Fruit fly (Drosophila melanogaster) ovary, adult (tissue): ENCODE data around the gene Wnt5.
A peak's percentile ranks its signal among the peaks of the same experiment; 100 is the strongest.

Experiments
- CG17801 ChIP-seq: fragments of 200-800 bp; optimal IDR thresholded peaks from 2 replicates; lab custom pipeline; 2019; ENCODE audit warnings: missing biosample characterization, mild to moderate bottlenecking, missing genetic modification characterization, moderate library complexity; ENCODE audit not compliant: partially characterized antibody

The Wnt5 gene

dm6 chrX:18528166-18528733 lies 23.0 kb upstream of the Wnt5 start, which contains the start of the genes CG15042 and CG15047:
CG15042 (minus strand) TSS chrX:18528266.
CG15047 (plus strand) TSS chrX:18528683.
- TF ChIP-seq CG17801 (GFP tag; lab: Kevin White, UChicago) = no peak

DNA sequence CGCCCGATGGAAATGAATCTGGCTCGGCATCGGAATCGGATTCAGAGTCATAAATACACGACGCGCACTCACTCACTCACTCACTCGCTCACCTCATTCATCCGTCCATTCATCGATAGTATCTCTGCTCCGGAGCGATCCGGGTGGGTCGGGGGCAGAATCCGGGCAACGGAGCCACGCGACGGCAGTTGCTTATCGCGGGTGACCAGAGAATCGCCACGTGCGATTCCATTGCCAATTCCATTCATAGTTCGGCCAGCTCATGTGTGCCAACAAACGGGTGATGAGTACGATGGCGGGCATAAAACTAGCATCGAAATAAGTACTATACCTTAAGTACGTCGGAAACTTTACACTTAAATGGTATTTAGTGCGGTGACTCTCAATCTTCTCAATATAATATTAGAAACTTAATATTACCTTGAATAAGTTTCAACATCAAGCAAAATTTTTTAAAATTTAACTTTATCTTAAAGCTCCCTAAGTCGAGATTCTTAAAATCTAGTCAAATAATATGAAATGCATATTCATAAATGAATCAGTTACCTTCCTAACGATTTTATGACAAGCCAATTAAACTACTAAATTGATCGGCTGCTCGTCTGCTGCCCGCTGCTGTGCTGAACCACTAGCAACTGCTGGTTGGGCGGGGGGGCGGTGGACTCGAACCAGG lies 19.5 kb upstream of the Wnt5 start:
- no peak for TF ChIP-seq CG17801 (GFP tag; lab: Kevin White, UChicago)

DNA sequence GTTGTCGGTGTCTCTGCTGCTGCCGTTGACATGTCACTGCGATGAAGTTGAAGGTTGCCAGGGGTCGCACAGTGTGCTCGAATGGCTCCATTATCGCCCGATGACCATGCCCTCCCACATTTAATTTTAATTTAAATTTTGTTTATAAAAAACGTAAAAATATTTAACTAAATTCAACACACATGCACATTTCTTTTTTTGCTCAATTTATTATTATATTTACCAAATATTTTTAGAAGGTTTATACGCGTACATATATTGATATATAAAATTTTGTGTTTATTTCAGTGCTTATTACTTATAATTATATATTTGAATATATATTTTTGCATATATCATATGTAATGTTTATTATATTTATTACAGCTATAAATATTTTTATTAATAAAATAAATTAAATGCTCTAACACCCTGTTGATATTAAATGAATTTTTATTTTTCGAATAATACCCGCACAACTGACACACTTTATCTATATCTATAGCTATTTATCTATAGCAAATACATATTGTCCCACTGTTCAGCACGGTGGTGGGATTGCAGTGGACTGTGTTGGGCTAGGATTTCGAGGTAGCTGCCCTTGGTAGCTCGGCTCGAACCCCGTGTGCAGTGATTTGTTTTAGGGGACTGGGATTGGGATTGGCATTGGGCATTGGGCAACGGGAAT lies 18.1 kb upstream of the Wnt5 start:
- no peak for TF ChIP-seq CG17801 (GFP tag; lab: Kevin White, UChicago)

DNA sequence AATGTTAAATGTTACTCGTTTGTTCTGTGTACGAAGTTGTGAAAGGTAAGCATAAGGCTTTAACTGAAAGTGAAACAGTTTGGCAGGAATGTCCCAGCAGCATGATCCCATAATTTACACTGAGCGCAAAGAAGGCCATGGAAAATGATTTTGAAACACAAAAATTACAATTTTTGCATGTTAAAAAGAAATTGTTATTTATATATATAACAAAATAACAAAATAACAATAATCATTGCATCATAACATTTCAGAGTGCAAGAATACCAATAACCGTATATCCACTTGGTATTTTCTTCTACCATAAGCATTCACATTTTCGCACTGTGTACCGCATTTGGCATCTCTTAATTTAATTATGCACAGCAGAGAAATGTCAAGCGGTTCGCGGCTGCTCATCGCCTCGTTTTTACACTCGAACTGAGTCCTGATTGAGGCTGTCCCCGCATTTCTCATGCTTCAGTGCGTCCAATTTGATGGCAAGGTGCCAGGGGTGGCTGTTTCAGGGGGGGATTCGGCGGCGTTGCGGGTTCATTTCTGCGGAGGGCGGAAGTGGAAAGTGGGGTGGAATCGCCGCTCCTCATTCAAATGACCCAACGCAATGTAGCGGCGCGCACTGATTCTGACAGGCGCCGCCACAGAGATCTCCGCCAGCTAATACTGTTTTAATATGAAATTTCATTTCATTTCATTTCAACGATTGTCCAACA lies 17.3 kb upstream of the Wnt5 start, which contains the start of gene CG6481:
Gene CG6481, minus strand, starts transcription at position 51 of the 710 bp plus-strand sequence.
- no peak for TF ChIP-seq CG17801 (GFP tag; lab: Kevin White, UChicago)

dm6 chrX:18520360-18520759 lies 15.2 kb upstream of the Wnt5 start:
- no peak for TF ChIP-seq CG17801 (GFP tag; lab: Kevin White, UChicago)

DNA sequence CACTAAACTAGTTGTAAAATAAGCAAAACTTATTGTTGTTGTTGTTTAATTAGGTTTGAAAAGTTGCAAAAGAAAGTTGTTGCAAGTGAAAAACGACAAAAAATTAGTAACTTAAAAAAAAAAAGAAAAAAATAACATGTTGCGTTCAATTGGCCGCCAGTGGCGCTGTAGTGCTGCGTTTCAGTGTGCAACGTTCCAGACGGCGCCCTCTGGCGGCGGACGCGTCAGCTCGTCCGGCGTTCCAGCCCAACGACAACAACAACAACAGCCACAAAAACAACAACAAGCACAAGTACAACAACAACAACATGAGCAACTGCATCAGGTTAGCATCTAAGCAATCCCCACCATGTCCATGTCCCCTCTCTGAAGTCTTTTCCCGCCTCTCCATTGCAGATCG lies 12.2 kb upstream of the Wnt5 start:
- TF ChIP-seq CG17801 (GFP tag; lab: Kevin White, UChicago) = no peak

DNA sequence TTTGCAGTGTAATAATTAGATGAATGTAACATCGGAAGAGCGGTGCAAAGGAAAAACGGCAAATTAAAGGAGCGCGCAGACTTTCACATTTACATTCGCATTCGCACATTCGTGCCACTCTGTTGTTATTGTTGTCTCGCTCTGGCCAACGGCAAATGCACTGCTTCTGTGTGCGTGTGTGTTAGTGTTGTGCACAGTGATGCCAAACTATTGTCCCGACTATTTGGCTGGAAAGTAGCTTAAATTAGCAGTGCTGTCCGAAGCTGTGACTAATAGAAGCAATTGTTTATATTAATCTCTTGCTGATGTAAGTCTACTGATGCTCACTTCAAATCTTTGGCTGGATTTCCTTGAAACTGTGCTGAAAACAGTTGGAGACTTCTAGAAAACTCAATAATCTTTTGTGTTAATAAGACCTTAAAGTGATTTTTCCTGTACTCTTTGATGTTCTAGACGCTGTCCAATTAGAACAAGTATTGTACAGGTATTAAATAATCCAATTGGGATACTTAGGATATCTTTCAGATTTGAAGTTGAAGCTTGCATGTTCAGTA lies 10.9 kb upstream of the Wnt5 start:
- no peak for TF ChIP-seq CG17801 (GFP tag; lab: Kevin White, UChicago)

DNA sequence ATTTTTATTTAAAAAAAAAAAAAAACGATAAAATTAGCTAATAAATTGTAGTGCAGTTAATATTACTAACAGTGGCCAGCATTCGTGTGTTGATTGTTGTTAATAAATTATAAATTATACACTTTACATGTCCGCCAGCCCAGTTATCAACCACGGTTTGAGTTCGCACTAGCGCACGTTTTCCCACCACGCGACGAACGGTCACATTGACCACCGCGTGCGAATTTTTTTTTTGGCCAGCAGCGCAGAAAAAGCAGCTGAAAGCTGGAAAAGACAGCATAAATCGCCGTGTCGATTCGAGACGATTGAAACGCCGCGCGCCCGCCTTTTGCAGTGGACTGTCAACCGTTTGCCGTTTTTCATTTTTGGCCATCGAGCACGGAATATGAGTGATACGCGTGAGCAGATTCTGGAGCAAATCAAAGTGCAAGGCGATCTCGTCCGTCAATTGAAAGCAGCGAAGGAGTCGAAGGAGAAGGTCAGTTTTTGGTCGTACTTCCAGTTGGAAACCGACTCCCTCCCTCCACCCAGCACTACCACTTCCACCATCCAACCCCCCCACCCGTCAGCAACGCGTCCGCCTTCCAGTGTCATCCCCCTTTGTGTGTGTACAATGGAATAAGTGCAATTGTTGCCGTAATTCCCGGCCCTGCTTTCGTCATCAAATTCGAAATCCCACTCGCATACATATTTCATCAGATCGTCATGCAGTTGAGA lies 10.2 kb upstream of the Wnt5 start, which contains the start of the genes Bx and HisRS:
Gene Bx, plus strand, starts transcription at position 224 of the 717 bp plus-strand sequence.
Gene HisRS, plus strand, starts transcription at position 224 of the 717 bp plus-strand sequence.
- TF ChIP-seq CG17801 (GFP tag; lab: Kevin White, UChicago) = no peak

- no peak for TF ChIP-seq CG17801 (GFP tag; lab: Kevin White, UChicago)
Observed at dm6 chrX:18514767-18515166, 9.6 kb upstream of the Wnt5 start, which contains the start of gene CG6470. CG6470 (minus strand) TSS chrX:18514867.

DNA sequence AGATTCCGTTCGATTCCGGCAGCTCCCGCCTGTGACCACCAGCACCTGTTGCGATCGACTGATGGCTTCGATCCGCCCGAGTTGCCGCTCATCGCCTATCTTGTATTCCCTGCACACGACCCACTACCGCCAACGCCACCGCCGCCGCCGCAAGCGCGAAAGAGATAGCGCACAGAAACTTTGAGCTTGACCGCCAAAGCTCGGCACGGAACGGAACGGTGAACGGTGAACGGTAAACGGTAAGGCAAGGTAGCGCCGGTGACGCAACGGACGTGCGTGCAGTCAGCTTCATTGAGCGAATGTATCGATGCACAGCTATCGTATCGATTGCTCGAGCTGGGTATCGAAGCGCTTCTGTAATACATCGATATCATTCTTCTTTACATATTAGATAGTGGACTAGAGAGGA lies 7.1 kb upstream of the Wnt5 start, which contains the start of gene Ggt-1:
Gene Ggt-1, minus strand, starts transcription at position 251 of the 409 bp plus-strand sequence.
- TF ChIP-seq CG17801 (GFP tag; lab: Kevin White, UChicago) = peak; percentile 61

DNA sequence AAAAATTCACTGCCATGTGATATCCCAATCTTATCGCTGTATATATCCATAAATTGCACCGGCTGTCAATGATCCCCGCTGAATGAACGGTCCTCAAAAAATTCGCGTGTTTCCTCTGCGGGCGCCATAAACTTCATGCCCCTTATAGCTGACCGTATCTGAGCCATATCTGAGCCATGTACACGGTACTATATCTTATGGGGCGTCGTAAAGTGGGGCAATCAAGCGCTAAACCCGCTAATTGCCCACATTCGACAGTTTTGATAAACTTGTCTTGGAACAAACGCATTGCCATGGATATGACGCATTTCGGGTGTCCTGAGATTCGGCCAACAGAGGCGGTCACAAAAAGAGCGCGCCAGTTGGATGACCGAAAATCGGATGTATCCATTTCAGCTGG lies 5.7 kb upstream of the Wnt5 start:
- TF ChIP-seq CG17801 (GFP tag; lab: Kevin White, UChicago) = peak; percentile 11

DNA sequence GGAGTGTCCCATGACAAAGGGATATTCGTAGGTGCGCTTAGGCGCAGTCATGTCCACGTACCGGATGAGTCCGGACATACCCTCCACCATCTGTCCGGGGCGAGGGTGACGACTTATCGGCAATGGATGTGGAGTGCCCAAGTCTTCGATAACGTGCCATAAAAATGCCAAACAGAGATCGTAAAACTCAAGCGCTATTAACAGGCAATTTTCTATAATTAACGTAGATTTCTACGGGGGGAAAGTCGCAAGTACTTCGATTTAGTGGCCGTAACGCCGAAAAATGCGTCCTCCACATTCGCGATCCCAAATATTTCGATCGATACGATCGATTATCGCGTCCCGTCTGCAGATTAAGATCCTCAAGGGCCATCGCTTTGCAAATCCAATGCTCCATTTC lies 4.2 kb upstream of the Wnt5 start:
- TF ChIP-seq CG17801 (GFP tag; lab: Kevin White, UChicago) = no peak

DNA sequence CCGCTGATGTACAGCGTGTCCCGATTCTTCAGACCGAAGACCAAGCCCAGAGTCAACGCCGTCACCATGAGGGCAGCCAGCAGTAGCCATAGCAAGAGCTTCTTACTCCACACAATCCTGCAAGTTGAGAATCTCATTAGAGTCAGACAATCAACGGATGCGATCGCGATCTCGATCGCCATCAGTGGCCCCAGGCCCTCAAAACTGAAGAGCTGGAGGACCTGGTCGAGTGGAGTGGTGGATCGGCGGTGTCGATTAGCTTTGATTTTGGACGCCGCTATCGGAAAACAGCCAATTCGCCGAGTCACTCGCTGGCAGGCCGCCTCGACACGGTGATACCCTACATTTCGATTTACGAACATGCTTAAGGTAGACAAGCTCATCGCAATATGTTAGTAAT lies 3.4 kb upstream of the Wnt5 start:
- TF ChIP-seq CG17801 (GFP tag; lab: Kevin White, UChicago) = no peak
